Fruit fly (Drosophila melanogaster) whole organism, wandering third instar larva: ENCODE results near the gene Ir25a.
A peak's percentile ranks its signal among the peaks of the same experiment; 100 is the strongest.

Source experiments
- Abd-B ChIP-seq: fragments of >200 bp; optimal IDR thresholded peaks from 2 replicates; lab custom pipeline; 2017; ENCODE audit warnings: missing biosample characterization, missing genetic modification characterization
- CG32264 ChIP-seq: fragments of 200-800 bp; sonication (Bioruptor generic); optimal IDR thresholded peaks from 2 replicates; lab custom pipeline; 2016; ENCODE audit warnings: missing biosample characterization, missing genetic modification characterization
- CrebA ChIP-seq: fragments of 200-800 bp; sonication (Bioruptor generic); optimal IDR thresholded peaks from 2 replicates; lab custom pipeline; 2016; ENCODE audit warnings: missing biosample characterization, mild to moderate bottlenecking, missing genetic modification characterization, borderline replicate concordance
- Dfd ChIP-seq: fragments of >200 bp; optimal IDR thresholded peaks from 2 replicates; lab custom pipeline; 2017; ENCODE audit warnings: missing biosample characterization, missing genetic modification characterization
- GATAd ChIP-seq: sonication (Bioruptor generic); optimal IDR thresholded peaks from 2 replicates; lab custom pipeline; 2016; ENCODE audit warnings: missing biosample characterization, missing genetic modification characterization
- HLH106 ChIP-seq: fragments of 200-800 bp; optimal IDR thresholded peaks from 3 replicates; lab custom pipeline; 2019; ENCODE audit warnings: missing biosample characterization, mild to moderate bottlenecking, missing genetic modification characterization, moderate library complexity
- Hr78 ChIP-seq: fragments of >200 bp; optimal IDR thresholded peaks from 2 replicates; lab custom pipeline; 2017; ENCODE audit warnings: missing biosample characterization, missing genetic modification characterization
- Hr83 ChIP-seq: fragments of 200-300 bp; sonication (Bioruptor generic); optimal IDR thresholded peaks from 2 replicates; lab custom pipeline; 2016; ENCODE audit warnings: missing biosample characterization, mild to moderate bottlenecking, missing genetic modification characterization, moderate library complexity; ENCODE audit not compliant: poor library complexity, severe bottlenecking
- Mio ChIP-seq: sonication (Bioruptor generic); optimal IDR thresholded peaks from 2 replicates; lab custom pipeline; 2016; ENCODE audit warnings: missing biosample characterization, missing genetic modification characterization
- N ChIP-seq: fragments of >200 bp; optimal IDR thresholded peaks from 2 replicates; lab custom pipeline; 2018; ENCODE audit warnings: missing biosample characterization, missing external identifiers, missing genetic modification characterization
- OdsH ChIP-seq: fragments of 200-800 bp; sonication (Bioruptor generic); optimal IDR thresholded peaks from 2 replicates; lab custom pipeline; 2016; ENCODE audit warnings: missing biosample characterization, mild to moderate bottlenecking, missing genetic modification characterization
- Rel ChIP-seq, 2 experiments: fragments of 200-800 bp; sonication (Bioruptor generic) in 1 of 2; optimal IDR thresholded peaks; 2 replicates in 1 of 2; 3 replicates in 1 of 2; lab custom pipeline; 2016 to 2019; ENCODE audit warnings: mild to moderate bottlenecking in 2 of 2, missing biosample characterization in 2 of 2, missing genetic modification characterization in 2 of 2, moderate library complexity in 1 of 2
- Sp1 ChIP-seq: fragments of 200-800 bp; sonication (Bioruptor generic); optimal IDR thresholded peaks from 3 replicates; lab custom pipeline; 2019; ENCODE audit warnings: missing biosample characterization, mild to moderate bottlenecking, missing genetic modification characterization, moderate library complexity
- Vsx2 ChIP-seq: fragments of 200-300, 225-300 bp; sonication (Bioruptor generic); optimal IDR thresholded peaks from 2 replicates; lab custom pipeline; 2018; ENCODE audit warnings: missing biosample characterization, missing genetic modification characterization; ENCODE audit not compliant: partially characterized antibody
- br ChIP-seq: fragments of 200-800 bp; sonication (Bioruptor generic); optimal IDR thresholded peaks from 2 replicates; lab custom pipeline; 2016; ENCODE audit warnings: missing biosample characterization, missing genetic modification characterization
- brk ChIP-seq: fragments of 200-800 bp; sonication (Bioruptor generic); optimal IDR thresholded peaks from 2 replicates; lab custom pipeline; 2016; ENCODE audit warnings: missing biosample characterization, mild to moderate bottlenecking, missing genetic modification characterization
- dl ChIP-seq, 2 experiments: fragments of 175-275, 200-275 bp in 1 of 2; fragments of 200-275 bp in 1 of 2; sonication (Bioruptor generic); optimal IDR thresholded peaks; lab custom pipeline; 2018; ENCODE audit warnings: mild to moderate bottlenecking in 2 of 2, missing biosample characterization in 2 of 2, missing genetic modification characterization in 2 of 2, moderate library complexity in 2 of 2; ENCODE audit not compliant: partially characterized antibody in 2 of 2, insufficient read depth in 1 of 2
- dmrt93B ChIP-seq: fragments of 200-800 bp; sonication (Bioruptor generic); optimal IDR thresholded peaks from 2 replicates; lab custom pipeline; 2018; ENCODE audit warnings: missing biosample characterization, mild to moderate bottlenecking, missing genetic modification characterization
- dsf ChIP-seq: sonication (Bioruptor generic); optimal IDR thresholded peaks from 2 replicates; lab custom pipeline; 2016; ENCODE audit warnings: missing biosample characterization, missing genetic modification characterization, borderline replicate concordance
- ey ChIP-seq: fragments of 200-800 bp; sonication (Bioruptor generic); optimal IDR thresholded peaks from 2 replicates; lab custom pipeline; 2016; ENCODE audit warnings: missing biosample characterization, missing genetic modification characterization
- foxo ChIP-seq, 2 experiments: fragments of 200-800 bp; sonication (Bioruptor generic); optimal IDR thresholded peaks; 2 replicates in 1 of 2; 3 replicates in 1 of 2; lab custom pipeline; 2016 to 2017; ENCODE audit warnings: missing biosample characterization in 2 of 2, missing genetic modification characterization in 2 of 2
- fru ChIP-seq: fragments of 200-800 bp; sonication (Bioruptor generic); optimal IDR thresholded peaks from 3 replicates; lab custom pipeline; 2016; ENCODE audit warnings: missing biosample characterization, mild to moderate bottlenecking, missing genetic modification characterization
- h ChIP-seq: fragments of 200-800 bp; sonication (Bioruptor generic); optimal IDR thresholded peaks from 3 replicates; lab custom pipeline; 2016; ENCODE audit warnings: missing biosample characterization, mild to moderate bottlenecking, missing genetic modification characterization
- jim ChIP-seq: fragments of 175-275, 200-325 bp; sonication (Bioruptor generic); optimal IDR thresholded peaks from 2 replicates; lab custom pipeline; 2016; ENCODE audit warnings: missing biosample characterization, mild to moderate bottlenecking, missing genetic modification characterization
- lola ChIP-seq: fragments of >200 bp; optimal IDR thresholded peaks from 2 replicates; lab custom pipeline; 2017; ENCODE audit warnings: missing biosample characterization, missing genetic modification characterization
- pan ChIP-seq: fragments of >200 bp; optimal IDR thresholded peaks from 2 replicates; lab custom pipeline; 2017
- psq ChIP-seq: fragments of 200-800 bp; sonication (Bioruptor generic); optimal IDR thresholded peaks from 3 replicates; lab custom pipeline; 2017; ENCODE audit warnings: missing biosample characterization, mild to moderate bottlenecking, missing genetic modification characterization, moderate library complexity
- rgr ChIP-seq: fragments of 200-800 bp; sonication (Bioruptor generic); optimal IDR thresholded peaks from 3 replicates; lab custom pipeline; 2016; ENCODE audit warnings: missing biosample characterization, mild to moderate bottlenecking, missing genetic modification characterization
- sv ChIP-seq: fragments of 200-800 bp; sonication (Bioruptor generic); optimal IDR thresholded peaks from 3 replicates; lab custom pipeline; 2016; ENCODE audit warnings: missing biosample characterization, missing genetic modification characterization
- tai ChIP-seq: sonication (Bioruptor generic); optimal IDR thresholded peaks from 2 replicates; lab custom pipeline; 2016; ENCODE audit warnings: missing biosample characterization, missing genetic modification characterization
- usp ChIP-seq: fragments of >200 bp; optimal IDR thresholded peaks from 2 replicates; lab custom pipeline; 2017; ENCODE audit warnings: missing biosample characterization, missing genetic modification characterization

The Ir25a gene

DNA sequence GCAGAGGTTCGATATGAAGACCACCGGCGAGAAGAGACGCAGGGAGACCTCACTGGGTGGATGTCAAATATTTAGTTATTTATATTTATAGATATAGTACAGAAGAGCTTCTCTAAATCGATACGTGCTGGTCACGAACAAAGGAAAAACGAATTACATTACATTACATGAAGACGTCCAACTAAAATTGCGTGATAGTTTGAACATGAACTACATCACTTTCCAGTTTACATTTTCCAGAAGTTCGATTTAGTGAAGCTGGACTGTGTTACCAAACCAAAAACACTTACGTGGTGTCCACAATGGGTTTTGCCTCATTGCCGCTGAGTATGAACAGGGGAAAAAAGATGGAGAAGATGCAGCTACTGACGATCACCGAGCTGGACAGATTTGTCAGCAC lies 1.1 kb upstream of the Ir25a start:
- TF ChIP-seq Hr83 (no peak), Hr78 (GFP tag; lab: Kevin White, UChicago) (no peak)

DNA sequence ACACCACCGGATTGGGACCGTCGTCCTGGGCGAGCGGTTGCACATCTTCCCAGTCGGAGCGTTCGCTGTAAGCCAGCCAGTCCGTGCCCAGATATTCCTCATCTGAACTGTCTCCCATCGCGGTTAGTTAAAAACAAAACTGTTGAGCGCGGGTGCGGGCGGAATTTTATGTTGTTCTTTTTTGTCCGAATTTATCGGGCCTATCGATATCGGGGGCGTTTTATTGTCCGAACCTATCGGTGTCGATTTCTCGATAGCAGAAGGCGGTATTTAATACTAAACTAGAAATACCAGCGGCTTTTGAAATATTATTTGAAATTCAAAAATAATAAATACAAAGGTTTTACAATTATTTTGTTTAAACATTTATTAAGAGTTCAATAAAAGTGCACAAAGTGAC lies 4.6 kb downstream of the Ir25a start, which contains the start of gene Fnta:
Gene Fnta, minus strand, starts transcription at position 204 of the 400 bp plus-strand sequence.
- TF ChIP-seq pan (lab: Kevin White, UChicago), result no peak
- no peak for TF ChIP-seq HLH106

DNA sequence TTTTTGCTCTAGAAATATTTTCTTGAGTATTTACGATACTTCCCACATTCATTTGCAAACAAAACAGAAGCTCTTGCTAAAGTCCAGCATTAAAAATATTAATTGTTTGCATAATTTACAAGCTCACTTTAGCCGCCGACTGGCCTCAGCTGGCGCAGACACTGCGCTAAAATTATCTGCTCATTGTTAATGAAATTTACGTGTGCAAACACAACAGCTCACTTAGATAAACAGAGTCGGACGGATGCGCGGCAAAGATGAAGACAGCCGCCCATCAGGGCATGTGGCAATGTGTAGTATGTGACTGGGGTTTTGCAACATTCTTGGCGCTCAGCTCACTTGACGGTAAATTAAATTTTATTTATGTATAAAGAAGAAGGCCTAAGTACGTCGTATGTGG lies 6.1 kb downstream of the Ir25a start:
- TF ChIP-seq h (peak; percentile 49), N (GFP tag; lab: Kevin White, UChicago) (no peak), GATAd (no peak), tai (GFP tag; lab: Kevin White, UChicago) (no peak), Mio (GFP tag; lab: Kevin White, UChicago) (no peak), psq (GFP tag; lab: Kevin White, UChicago) (no peak), ey (no peak), Hr83 (peak; percentile 83), OdsH (GFP tag; lab: Kevin White, UChicago) (peak; percentile 18), Dfd (no peak), rgr (GFP tag; lab: Kevin White, UChicago) (no peak), brk (no peak), dl (GFP tag; optimal IDR thresholded peaks at IDR 0.05; lab: Kevin White, UChicago; ENCODE audit: insufficient read depth in 1 of 2, partially characterized antibody in 2 of 2) (no peak), jim (GFP tag; lab: Kevin White, UChicago) (no peak), fru (GFP tag; lab: Kevin White, UChicago) (no peak), pan (lab: Kevin White, UChicago) (no peak), Hr78 (GFP tag; lab: Kevin White, UChicago) (no peak), br (GFP tag; lab: Kevin White, UChicago) (peak; percentile 45), lola (GFP tag; lab: Kevin White, UChicago) (no peak), foxo (GFP tag; optimal IDR thresholded peaks at IDR 0.05; lab: Kevin White, UChicago) (peak in 1 of 2 experiments; percentile 16), Rel (GFP tag; optimal IDR thresholded peaks at IDR 0.05; lab: Kevin White, UChicago) (no peak), Rel (tag; optimal IDR thresholded peaks at IDR 0.05; lab: Kevin White, UChicago) (no peak), Sp1 (GFP tag; lab: Kevin White, UChicago) (no peak), Abd-B (GFP tag; lab: Kevin White, UChicago) (no peak), CG32264 (GFP tag; lab: Kevin White, UChicago) (no peak)

DNA sequence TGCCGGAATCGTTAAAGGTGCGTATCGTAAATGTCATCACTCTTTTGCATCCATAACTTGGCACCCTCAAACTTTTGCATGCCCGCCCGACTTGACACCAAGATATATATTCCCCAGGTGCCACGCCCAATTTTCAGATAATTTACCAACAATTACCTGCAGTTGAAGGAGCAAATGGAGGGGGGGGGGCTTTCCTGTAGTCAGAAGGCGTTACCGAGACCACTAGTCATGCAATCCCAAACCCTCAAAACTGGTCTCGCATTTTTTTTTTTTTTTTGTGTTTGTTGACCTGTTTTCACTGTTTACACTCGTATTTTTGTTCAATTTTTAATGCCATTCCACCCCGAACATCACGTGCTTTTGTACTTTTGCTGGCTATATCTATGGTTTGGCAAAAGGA lies 9.4 kb downstream of the Ir25a start:
- TF ChIP-seq dsf (GFP tag; lab: Kevin White, UChicago) (no peak), dmrt93B (GFP tag; lab: Kevin White, UChicago) (no peak), Vsx2 (GFP tag; lab: Kevin White, UChicago) (no peak), Hr83 (no peak), fru (GFP tag; lab: Kevin White, UChicago) (no peak), sv (GFP tag; lab: Kevin White, UChicago) (no peak), brk (no peak), psq (GFP tag; lab: Kevin White, UChicago) (no peak), Abd-B (GFP tag; lab: Kevin White, UChicago) (no peak), OdsH (GFP tag; lab: Kevin White, UChicago) (no peak), tai (GFP tag; lab: Kevin White, UChicago) (no peak), jim (GFP tag; lab: Kevin White, UChicago) (no peak), CrebA (GFP tag; lab: Kevin White, UChicago) (no peak), br (GFP tag; lab: Kevin White, UChicago) (no peak), dl (GFP tag; optimal IDR thresholded peaks at IDR 0.05; lab: Kevin White, UChicago; ENCODE audit: insufficient read depth in 1 of 2, partially characterized antibody in 2 of 2) (no peak), Hr78 (GFP tag; lab: Kevin White, UChicago) (no peak), pan (lab: Kevin White, UChicago) (no peak)

DNA sequence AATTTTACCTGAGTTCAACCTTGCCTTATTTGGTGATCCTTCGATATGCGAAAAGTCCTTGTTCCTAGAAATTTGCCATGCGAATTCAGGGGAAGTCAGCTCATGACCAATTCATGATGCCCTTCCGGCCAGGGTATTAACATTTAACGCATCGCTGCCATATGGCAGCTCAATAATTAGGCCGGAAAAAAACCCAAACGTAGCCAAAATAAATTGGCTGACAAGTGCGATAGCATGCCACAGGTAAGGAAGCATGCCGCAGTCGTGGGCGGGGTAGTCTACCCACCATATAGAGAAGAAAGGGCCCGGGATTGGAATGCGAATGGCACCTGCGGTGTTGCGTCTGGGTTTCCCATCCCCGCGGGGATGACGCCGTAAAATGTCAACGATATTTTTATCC lies 11.3 kb downstream of the Ir25a start:
- TF ChIP-seq usp (GFP tag; lab: Kevin White, UChicago), result no peak
- no peak for TF ChIP-seq Abd-B (GFP tag; lab: Kevin White, UChicago)
- TF ChIP-seq OdsH (GFP tag; lab: Kevin White, UChicago), result no peak
- TF ChIP-seq Dfd, result no peak
- TF ChIP-seq br (GFP tag; lab: Kevin White, UChicago), result no peak
- TF ChIP-seq Sp1 (GFP tag; lab: Kevin White, UChicago), result no peak
- no peak for TF ChIP-seq HLH106
- TF ChIP-seq pan (lab: Kevin White, UChicago), result no peak
- no peak for TF ChIP-seq brk
